Fruit fly (Drosophila melanogaster): ENCODE measurements around the gene dachs.
A peak's percentile ranks its signal among the peaks of the same experiment; 100 is the strongest.

The dachs gene

DNA sequence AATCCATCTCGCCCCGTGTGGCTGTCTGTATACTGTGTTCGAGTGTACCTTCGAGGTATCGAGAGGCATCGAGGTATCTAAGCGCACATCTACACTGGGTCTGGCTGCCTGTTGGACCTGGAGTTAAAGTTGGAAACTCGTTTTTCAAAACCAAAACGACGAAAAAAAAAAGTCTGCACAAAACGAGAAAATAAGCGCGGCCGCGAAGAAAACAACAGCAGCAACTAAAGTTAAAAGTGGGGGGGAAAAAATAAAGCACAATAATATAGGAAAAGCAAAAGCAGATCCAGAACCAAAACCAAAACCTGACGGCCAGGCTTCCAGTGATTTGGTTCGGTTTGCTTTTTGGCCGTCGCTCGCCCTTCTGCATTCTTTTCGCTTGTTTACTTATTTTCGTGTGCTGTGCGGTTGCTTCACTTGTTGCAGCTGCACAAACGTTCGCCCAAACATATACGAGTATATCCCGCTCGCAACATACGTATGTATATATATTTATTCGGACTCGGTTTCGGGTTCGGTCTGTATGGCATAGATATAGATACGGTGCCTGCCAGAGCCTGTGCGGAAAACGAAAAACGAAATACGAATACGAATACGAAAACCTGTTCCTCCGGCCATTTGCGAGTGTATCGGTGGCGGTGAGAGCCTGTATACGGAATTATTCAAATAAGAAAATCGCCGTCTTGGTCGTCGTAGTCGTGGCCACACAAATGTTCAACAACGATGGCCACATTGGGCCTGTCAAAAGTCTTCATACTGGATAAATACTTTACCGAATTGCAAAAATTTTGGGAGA, 12.5 kb downstream of the dachs start:
- TF ChIP-seq CG4496 (GFP tag; IDR thresholded peaks at IDR 0.05) (peak; percentile 87), CG17806 (tag; optimal IDR thresholded peaks at IDR 0.05) (peak; percentile 90), CG15710 (tag; optimal IDR thresholded peaks at IDR 0.05) (peak; percentile 89), CG8301 (tag; optimal IDR thresholded peaks at IDR 0.05) (peak; percentile 72), Pif1B (GFP tag; optimal IDR thresholded peaks at IDR 0.05) (peak; percentile 93), D1 (tag; optimal IDR thresholded peaks at IDR 0.05) (peak; percentile 91), CG10348 (GFP tag; IDR thresholded peaks at IDR 0.05) (no peak), EcR (GFP tag; optimal IDR thresholded peaks at IDR 0.05) (peak; percentile 53), CG14655 (GFP tag; optimal IDR thresholded peaks at IDR 0.05) (no peak), Ets98B (GFP tag; IDR thresholded peaks at IDR 0.05) (peak; percentile 75), Snoo (tag; optimal IDR thresholded peaks at IDR 0.05) (peak; percentile 61), CG12605 (GFP tag; IDR thresholded peaks at IDR 0.05) (peak; percentile 95), rn (GFP tag; IDR thresholded peaks at IDR 0.05) (peak; percentile 51; the same call in 1 of the 2 replicates), CG13204 (GFP tag; optimal IDR thresholded peaks at IDR 0.05) (peak; percentile 97), CG9948 (tag; optimal IDR thresholded peaks at IDR 0.05) (peak; percentile 88), fd96Ca (GFP tag; IDR thresholded peaks at IDR 0.05) (peak; percentile 83), CG34367 (tag; optimal IDR thresholded peaks at IDR 0.05) (peak; percentile 91), gl (tag; optimal IDR thresholded peaks at IDR 0.05) (peak; percentile 98), CG8159 (tag; optimal IDR thresholded peaks at IDR 0.05) (peak; percentile 87), CG32121 (GFP tag; IDR thresholded peaks at IDR 0.05) (no peak), Pif1A (GFP tag; optimal IDR thresholded peaks at IDR 0.05) (peak; percentile 93)

DNA sequence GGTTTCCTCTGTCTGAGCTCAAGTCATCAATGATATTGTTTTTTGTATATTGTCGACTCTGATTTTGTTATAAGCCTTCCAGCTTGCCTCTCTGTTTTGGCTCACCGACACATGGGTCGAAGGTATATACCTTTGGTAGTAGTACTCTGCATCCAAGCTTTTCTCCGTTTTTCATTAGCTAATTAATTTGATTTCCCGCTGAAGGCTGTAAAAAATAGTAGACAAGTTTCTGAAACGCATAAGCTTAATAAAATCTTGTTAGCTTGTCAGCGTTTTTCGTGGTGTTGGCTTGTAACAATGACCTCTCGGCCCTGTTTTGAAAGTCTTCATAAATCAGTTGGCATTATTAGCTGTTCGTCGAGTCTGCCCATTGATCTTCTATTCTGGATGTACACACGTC, 14.2 kb downstream of the dachs start:
- TF ChIP-seq CG32121 (GFP tag; IDR thresholded peaks at IDR 0.05) (no peak), CG8159 (tag; optimal IDR thresholded peaks at IDR 0.05) (no peak), Snoo (tag; optimal IDR thresholded peaks at IDR 0.05) (no peak), EcR (GFP tag; optimal IDR thresholded peaks at IDR 0.05) (no peak), CG9948 (tag; optimal IDR thresholded peaks at IDR 0.05) (no peak), CG10348 (GFP tag; IDR thresholded peaks at IDR 0.05) (no peak), D1 (tag; optimal IDR thresholded peaks at IDR 0.05) (no peak)

DNA sequence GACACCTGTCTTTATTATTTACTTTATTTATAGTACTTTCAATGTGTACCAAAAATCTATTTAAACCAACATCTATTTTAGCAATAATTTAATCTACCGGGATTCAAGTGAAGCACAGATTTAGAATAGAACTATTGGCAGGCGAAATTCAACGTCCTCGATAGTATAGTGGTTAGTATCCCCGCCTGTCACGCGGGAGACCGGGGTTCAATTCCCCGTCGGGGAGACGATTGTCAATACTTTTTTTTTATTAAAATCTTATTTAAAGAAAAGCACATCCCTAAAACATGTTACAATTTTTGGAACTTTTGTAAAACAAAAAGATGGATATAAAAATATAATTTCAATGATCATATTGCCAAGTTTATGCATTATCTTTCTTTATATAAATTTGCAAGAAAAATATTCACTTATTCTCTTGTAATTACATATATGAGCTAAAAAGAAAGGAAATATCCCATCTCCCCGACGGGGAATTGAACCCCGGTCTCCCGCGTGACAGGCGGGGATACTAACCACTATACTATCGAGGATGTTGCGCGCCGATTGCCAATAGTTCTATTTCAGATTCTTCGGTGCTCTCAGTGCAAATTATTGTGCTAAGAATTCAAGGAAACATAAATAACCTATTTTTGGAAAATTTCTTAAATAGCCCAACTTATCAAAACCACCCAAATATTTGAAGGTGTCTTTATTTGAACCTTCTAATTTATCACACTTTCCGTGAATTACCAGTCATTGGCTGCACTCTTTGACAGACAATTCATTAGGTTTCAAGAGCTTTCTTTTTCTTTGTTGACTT, 15.2 kb downstream of the dachs start, which contains the start of gene CG43796:
Gene CG43796, plus strand, starts transcription at position 752 of the 802 bp plus-strand sequence.
- no peak for TF ChIP-seq CG34367 (tag; optimal IDR thresholded peaks at IDR 0.05)
- no peak for TF ChIP-seq CG17806 (tag; optimal IDR thresholded peaks at IDR 0.05)
- no peak for TF ChIP-seq CG8301 (tag; optimal IDR thresholded peaks at IDR 0.05)
- no peak for TF ChIP-seq rn (GFP tag; IDR thresholded peaks at IDR 0.05)
- no peak for TF ChIP-seq CG13204 (GFP tag; optimal IDR thresholded peaks at IDR 0.05)
- no peak for TF ChIP-seq Snoo (tag; optimal IDR thresholded peaks at IDR 0.05)
- no peak for TF ChIP-seq Pif1B (GFP tag; optimal IDR thresholded peaks at IDR 0.05)
- TF ChIP-seq CG12605 (GFP tag; IDR thresholded peaks at IDR 0.05) = no peak
- no peak for TF ChIP-seq CG9948 (tag; optimal IDR thresholded peaks at IDR 0.05)
- TF ChIP-seq CG4496 (GFP tag; IDR thresholded peaks at IDR 0.05) = no peak
- TF ChIP-seq Ets98B (GFP tag; IDR thresholded peaks at IDR 0.05) = no peak
- TF ChIP-seq gl (tag; optimal IDR thresholded peaks at IDR 0.05) = no peak
- no peak for TF ChIP-seq D1 (tag; optimal IDR thresholded peaks at IDR 0.05)
- TF ChIP-seq CG8159 (tag; optimal IDR thresholded peaks at IDR 0.05) = no peak
- TF ChIP-seq fd96Ca (GFP tag; IDR thresholded peaks at IDR 0.05) = no peak
- no peak for TF ChIP-seq CG32121 (GFP tag; IDR thresholded peaks at IDR 0.05)

DNA sequence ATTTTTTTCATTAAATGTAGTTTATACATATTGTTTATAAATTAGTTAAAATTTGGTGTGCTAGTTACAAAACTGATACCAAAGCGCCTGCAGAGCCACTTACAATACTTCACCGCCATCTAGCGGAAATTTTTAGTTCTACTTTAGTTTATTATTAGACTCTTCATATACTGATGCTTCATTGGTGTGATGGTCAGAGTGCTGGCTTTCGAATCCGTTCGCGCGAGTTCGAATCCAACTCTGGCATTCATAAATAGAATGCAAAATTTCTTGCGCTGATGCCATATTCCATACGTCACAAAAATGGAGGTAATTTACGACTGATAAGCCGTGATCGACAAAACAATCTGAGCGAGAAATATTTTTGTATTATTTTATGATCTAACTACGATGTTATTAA, 18.9 kb downstream of the dachs start:
- TF ChIP-seq Ets98B (GFP tag; IDR thresholded peaks at IDR 0.05) (peak; percentile 11; the same call in 1 of the 2 replicates), rn (GFP tag; IDR thresholded peaks at IDR 0.05) (no peak)

DNA sequence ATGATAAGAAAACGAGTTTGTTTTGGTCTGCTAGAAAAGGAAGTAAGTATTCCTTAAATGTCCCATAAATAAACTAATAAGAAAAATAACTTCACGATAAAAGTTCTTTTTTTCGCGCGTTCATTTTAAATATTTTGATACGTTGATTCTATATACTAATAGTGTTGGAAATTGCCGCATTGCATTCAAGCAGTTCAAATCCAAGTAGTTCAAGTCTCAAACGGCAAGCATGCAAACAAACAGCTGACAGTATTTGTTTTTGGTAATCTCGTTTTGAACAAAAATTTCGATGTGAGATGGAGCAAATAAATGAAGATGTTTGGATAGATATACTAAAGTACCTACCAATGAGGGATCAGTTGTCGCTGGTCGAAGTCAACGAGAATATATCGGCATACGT, 22.1 kb downstream of the dachs start, which contains the start of gene CG13088:
Gene CG13088, plus strand, starts transcription at position 247 of the 400 bp plus-strand sequence.
- no peak for TF ChIP-seq D1 (tag; optimal IDR thresholded peaks at IDR 0.05)
- no peak for TF ChIP-seq fd96Ca (GFP tag; IDR thresholded peaks at IDR 0.05)
- TF ChIP-seq CG13204 (GFP tag; optimal IDR thresholded peaks at IDR 0.05) = no peak
- no peak for TF ChIP-seq CG8159 (tag; optimal IDR thresholded peaks at IDR 0.05)
- no peak for TF ChIP-seq CG10348 (GFP tag; IDR thresholded peaks at IDR 0.05)
- TF ChIP-seq EcR (GFP tag; optimal IDR thresholded peaks at IDR 0.05) = no peak
- no peak for TF ChIP-seq CG17806 (tag; optimal IDR thresholded peaks at IDR 0.05)
- TF ChIP-seq rn (GFP tag; IDR thresholded peaks at IDR 0.05) = no peak
- no peak for TF ChIP-seq Pif1A (GFP tag; optimal IDR thresholded peaks at IDR 0.05)
- TF ChIP-seq CG34367 (tag; optimal IDR thresholded peaks at IDR 0.05) = no peak
- no peak for TF ChIP-seq CG14655 (GFP tag; optimal IDR thresholded peaks at IDR 0.05)

DNA sequence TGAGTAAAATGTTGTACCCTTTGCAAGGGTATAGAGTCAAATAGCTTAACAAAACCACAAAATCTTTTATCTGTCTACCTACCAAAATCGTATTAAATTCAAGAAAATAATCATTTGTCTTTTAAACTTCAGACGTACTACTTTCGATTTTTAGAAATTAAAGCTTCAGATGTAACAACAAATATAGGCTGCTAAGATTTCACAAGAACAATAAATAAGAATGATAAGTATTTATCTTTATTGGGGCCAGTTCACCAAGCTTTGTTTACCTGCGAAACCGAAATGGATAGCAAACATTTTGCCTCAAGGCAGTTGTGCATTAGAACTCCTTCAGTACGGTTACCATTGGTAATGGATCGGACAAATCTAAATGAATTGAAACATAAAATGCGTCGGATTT, 23.8 kb downstream of the dachs start, which contains the start of gene CG43400:
Gene CG43400, plus strand, starts transcription at position 301 of the 400 bp plus-strand sequence.
- no peak for TF ChIP-seq Pif1B (GFP tag; optimal IDR thresholded peaks at IDR 0.05)
- TF ChIP-seq CG14655 (GFP tag; optimal IDR thresholded peaks at IDR 0.05) = no peak
- no peak for TF ChIP-seq rn (GFP tag; IDR thresholded peaks at IDR 0.05)
- no peak for TF ChIP-seq gl (tag; optimal IDR thresholded peaks at IDR 0.05)
- TF ChIP-seq CG4496 (GFP tag; IDR thresholded peaks at IDR 0.05) = no peak
- TF ChIP-seq D1 (tag; optimal IDR thresholded peaks at IDR 0.05) = no peak
- no peak for TF ChIP-seq CG15710 (tag; optimal IDR thresholded peaks at IDR 0.05)
- no peak for TF ChIP-seq CG17806 (tag; optimal IDR thresholded peaks at IDR 0.05)
- TF ChIP-seq CG8301 (tag; optimal IDR thresholded peaks at IDR 0.05) = no peak
- TF ChIP-seq fd96Ca (GFP tag; IDR thresholded peaks at IDR 0.05) = no peak
- TF ChIP-seq EcR (GFP tag; optimal IDR thresholded peaks at IDR 0.05) = no peak
- TF ChIP-seq CG8159 (tag; optimal IDR thresholded peaks at IDR 0.05) = no peak
- no peak for TF ChIP-seq Pif1A (GFP tag; optimal IDR thresholded peaks at IDR 0.05)
